Fruit fly (Drosophila melanogaster): ENCODE data around the gene Or67a.
A peak's percentile ranks its signal among the peaks of the same experiment; 100 is the strongest.

Or67a gene

DNA sequence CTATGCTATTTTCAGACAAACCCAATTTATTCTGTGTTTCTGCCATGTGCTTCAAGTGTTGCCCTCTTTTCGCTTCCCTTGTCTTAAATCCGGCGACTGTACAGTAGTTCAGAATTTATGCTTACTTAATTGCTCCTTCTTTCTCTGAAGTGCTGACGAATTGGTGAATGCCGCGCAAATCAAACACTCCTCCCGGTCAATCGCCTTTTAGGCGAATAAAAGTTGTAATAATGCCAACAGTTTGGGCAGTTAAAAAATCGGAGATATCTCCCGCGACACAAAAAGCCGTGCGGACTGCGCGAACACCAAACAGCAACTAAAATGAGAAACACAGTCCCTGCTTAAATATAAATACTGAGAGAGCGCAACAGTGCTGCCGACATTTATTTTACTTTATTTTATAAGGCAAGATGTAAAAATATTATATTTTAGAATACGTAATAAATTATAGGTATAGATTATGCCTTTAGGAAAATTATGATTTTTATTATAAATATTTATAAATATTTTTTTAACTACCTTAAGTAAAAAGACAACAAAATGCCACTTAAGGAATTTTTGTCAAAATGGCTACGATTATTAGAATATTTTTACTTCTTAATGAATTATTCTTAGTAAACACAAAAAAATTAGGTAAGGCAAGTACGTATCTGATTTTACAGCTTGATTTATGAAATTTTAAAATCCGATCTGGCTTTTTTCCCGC lies 23.7 kb upstream of the Or67a start, which contains the start of gene path:
Gene path (minus strand): TSS at position 322 of the 706 bp plus-strand sequence.
- TF ChIP-seq foxo (GFP tag; optimal IDR thresholded peaks at IDR 0.05) (peak in 1 of 2 experiments; percentile 27), Hnf4 (GFP tag; optimal IDR thresholded peaks at IDR 0.05) (peak; percentile 39), woc (GFP tag; optimal IDR thresholded peaks at IDR 0.05) (peak; percentile 35), N (GFP tag; optimal IDR thresholded peaks at IDR 0.05) (no peak), jim (GFP tag; optimal IDR thresholded peaks at IDR 0.05) (peak; percentile 37), CrebA (GFP tag; optimal IDR thresholded peaks at IDR 0.05; ENCODE audit: borderline replicate concordance) (no peak), usp (GFP tag; optimal IDR thresholded peaks at IDR 0.05) (no peak), dl (GFP tag; optimal IDR thresholded peaks at IDR 0.05; ENCODE audit: insufficient read depth in 1 of 2, partially characterized antibody in 2 of 2) (no peak), HLH106 (tag; optimal IDR thresholded peaks at IDR 0.05) (peak; percentile 58), Dfd (GFP tag; optimal IDR thresholded peaks at IDR 0.05) (no peak), Hr83 (GFP tag; optimal IDR thresholded peaks at IDR 0.05; ENCODE audit: poor library complexity, severe bottlenecking) (peak; percentile 65), tai (GFP tag; optimal IDR thresholded peaks at IDR 0.05) (peak; percentile 42), dmrt93B (GFP tag; optimal IDR thresholded peaks at IDR 0.05) (no peak), Dif (GFP tag; optimal IDR thresholded peaks at IDR 0.05; ENCODE audit: partially characterized antibody) (peak; percentile 27), Hr78 (GFP tag; optimal IDR thresholded peaks at IDR 0.05) (no peak), Abd-B (GFP tag; optimal IDR thresholded peaks at IDR 0.05) (no peak), Mio (GFP tag; optimal IDR thresholded peaks at IDR 0.05) (no peak), dsf (GFP tag; optimal IDR thresholded peaks at IDR 0.05; ENCODE audit: borderline replicate concordance) (no peak), h (GFP tag; optimal IDR thresholded peaks at IDR 0.05) (no peak), sage (GFP tag; optimal IDR thresholded peaks at IDR 0.05) (no peak), OdsH (GFP tag; optimal IDR thresholded peaks at IDR 0.05) (no peak), br (GFP tag; optimal IDR thresholded peaks at IDR 0.05) (no peak), lola (GFP tag; optimal IDR thresholded peaks at IDR 0.05) (no peak), fru (GFP tag; optimal IDR thresholded peaks at IDR 0.05) (peak; percentile 4), sv (GFP tag; optimal IDR thresholded peaks at IDR 0.05) (no peak), pan (optimal IDR thresholded peaks at IDR 0.05) (no peak), CG9705 (GFP tag; optimal IDR thresholded peaks at IDR 0.05) (no peak), Jra (GFP tag; optimal IDR thresholded peaks at IDR 0.05) (peak; percentile 14), psq (GFP tag; optimal IDR thresholded peaks at IDR 0.05) (no peak), Rel (GFP tag; optimal IDR thresholded peaks at IDR 0.05) (no peak), Rel (tag; optimal IDR thresholded peaks at IDR 0.05) (peak; percentile 49), brk (GFP tag; optimal IDR thresholded peaks at IDR 0.05) (no peak), Vsx2 (GFP tag; optimal IDR thresholded peaks at IDR 0.05; ENCODE audit: partially characterized antibody) (no peak), Myc (optimal IDR thresholded peaks at IDR 0.05) (peak; percentile 90), rgr (GFP tag; optimal IDR thresholded peaks at IDR 0.05) (peak; percentile 8), Sp1 (GFP tag; optimal IDR thresholded peaks at IDR 0.05) (peak; percentile 65), ey (GFP tag; optimal IDR thresholded peaks at IDR 0.05) (no peak), CG32264 (GFP tag; optimal IDR thresholded peaks at IDR 0.05) (no peak)

- TF ChIP-seq Dfd (GFP tag; optimal IDR thresholded peaks at IDR 0.05): no peak
- TF ChIP-seq sv (GFP tag; optimal IDR thresholded peaks at IDR 0.05): no peak
- no peak for TF ChIP-seq Jra (GFP tag; optimal IDR thresholded peaks at IDR 0.05)
- no peak for TF ChIP-seq dsf (GFP tag; optimal IDR thresholded peaks at IDR 0.05; ENCODE audit: borderline replicate concordance)
- no peak for TF ChIP-seq Hr78 (GFP tag; optimal IDR thresholded peaks at IDR 0.05)
- TF ChIP-seq Mio (GFP tag; optimal IDR thresholded peaks at IDR 0.05): no peak
- no peak for TF ChIP-seq usp (GFP tag; optimal IDR thresholded peaks at IDR 0.05)
- no peak for TF ChIP-seq dl (GFP tag; optimal IDR thresholded peaks at IDR 0.05; ENCODE audit: insufficient read depth in 1 of 2, partially characterized antibody in 2 of 2)
- TF ChIP-seq h (GFP tag; optimal IDR thresholded peaks at IDR 0.05): no peak
- TF ChIP-seq GATAd (GFP tag; optimal IDR thresholded peaks at IDR 0.05): no peak
Observed at dm6 chr3L:9505713-9506062, 23.2 kb upstream of the Or67a start.
